Worm (Caenorhabditis elegans) whole organism, young adult: ENCODE data around the gene F31E8.4.

Experiments
- B0336.3 ChIP-seq: fragments of 200-800 bp; sonication (Bioruptor generic); IDR thresholded peaks from 2 replicates; pipeline ENCODE4 v1.3.6; 2022; ENCODE audit warnings: missing genetic modification characterization, missing compliant biosample characterization
- F23B12.7 ChIP-seq: sonication (generic microtip); optimal IDR thresholded peaks from 2 replicates; lab custom pipeline; 2017; ENCODE audit warnings: missing genetic modification characterization, mild to moderate bottlenecking, missing compliant biosample characterization, antibody characterized with exemption, moderate library complexity; ENCODE audit not compliant: insufficient read depth
- F33H1.4 ChIP-seq: fragments of 200-800 bp; sonication (Bioruptor generic); IDR thresholded peaks from 2 replicates; pipeline ENCODE4 v1.3.6; 2022; ENCODE audit warnings: missing genetic modification reagents, missing genetic modification characterization, missing compliant biosample characterization
- F39B2.1 ChIP-seq: fragments of 200-800 bp; sonication (Bioruptor generic); IDR thresholded peaks from 2 replicates; pipeline ENCODE4 v1.3.6; 2022; ENCODE audit warnings: missing genetic modification reagents, missing genetic modification characterization, missing compliant biosample characterization
- F57C9.4 ChIP-seq: sonication (generic microtip); optimal IDR thresholded peaks from 2 replicates; lab custom pipeline; 2017; ENCODE audit warnings: mild to moderate bottlenecking, missing genetic modification characterization, missing compliant biosample characterization
- K11D2.4 ChIP-seq: fragments of 200-800 bp; sonication (Bioruptor generic); IDR thresholded peaks from 2 replicates; pipeline ENCODE4 v1.3.6; 2022; ENCODE audit warnings: missing genetic modification reagents, missing genetic modification characterization, missing compliant biosample characterization
- T07F8.4 ChIP-seq: sonication (generic microtip); optimal IDR thresholded peaks from 2 replicates; lab custom pipeline; 2016; ENCODE audit warnings: mild to moderate bottlenecking, missing genetic modification characterization, moderate library complexity, missing compliant biosample characterization
- Y53F4B.3 ChIP-seq: fragments of 200-800 bp; sonication (Bioruptor generic); IDR thresholded peaks from 2 replicates; pipeline ENCODE4 v1.3.6; 2022; ENCODE audit warnings: missing genetic modification reagents, missing genetic modification characterization, missing compliant biosample characterization
- Y53G8AR.9 ChIP-seq: fragments of 200-800 bp; sonication (Bioruptor generic); conservative IDR thresholded peaks from 2 replicates; pipeline ENCODE4 v1.3.6; 2022; ENCODE audit warnings: missing genetic modification reagents, missing genetic modification characterization, missing compliant biosample characterization
- Y95B8A.8 ChIP-seq: fragments of 200-800 bp; sonication (Bioruptor generic); IDR thresholded peaks from 2 replicates; pipeline ENCODE4 v1.3.6; 2022; ENCODE audit warnings: missing genetic modification reagents, missing genetic modification characterization, missing compliant biosample characterization
- ama-1 ChIP-seq, 3 experiments: fragments of 150-350 bp in 1 of 3; sonication (generic microtip) in 2 of 3; optimal IDR thresholded peaks; 2 replicates each; lab custom pipeline; 2014 to 2018; ENCODE audit warnings: missing biosample characterization in 2 of 3, missing genetic modification characterization in 2 of 3, missing genetic modification reagents in 2 of 3
- atf-7 ChIP-seq: sonication (generic microtip); optimal IDR thresholded peaks from 2 replicates; lab custom pipeline; 2017; ENCODE audit warnings: mild to moderate bottlenecking, missing genetic modification characterization, missing compliant biosample characterization
- attf-5 ChIP-seq: fragments of 200-800 bp; sonication (Bioruptor generic); optimal IDR thresholded peaks from 2 replicates; lab custom pipeline; 2018; ENCODE audit warnings: mild to moderate bottlenecking, missing genetic modification characterization, missing compliant biosample characterization
- attf-6 ChIP-seq: fragments of 200-800 bp; sonication (Bioruptor generic); IDR thresholded peaks from 2 replicates; pipeline ENCODE4 v1.3.6; 2022; ENCODE audit warnings: missing genetic modification reagents, missing genetic modification characterization, missing compliant biosample characterization
- bed-2 ChIP-seq: fragments of 200-800 bp; sonication (Bioruptor generic); IDR thresholded peaks from 2 replicates; pipeline ENCODE4 v1.3.6; 2022; ENCODE audit warnings: missing genetic modification reagents, missing genetic modification characterization, missing compliant biosample characterization
- cebp-1 ChIP-seq, 2 experiments: fragments of 200-800 bp in 1 of 2; sonication (Bioruptor generic) in 1 of 2; sonication (generic microtip) in 1 of 2; IDR thresholded peaks in 1 of 2; optimal IDR thresholded peaks in 1 of 2; 2 replicates each; pipeline versions ENCODE4 v1.3.6 to Lab custom; 2017 to 2022; ENCODE audit warnings: missing compliant biosample characterization in 2 of 2, missing genetic modification characterization in 2 of 2, mild to moderate bottlenecking in 1 of 2, missing genetic modification reagents in 1 of 2, moderate library complexity in 1 of 2
- die-1 ChIP-seq: sonication (generic microtip); optimal IDR thresholded peaks from 2 replicates; lab custom pipeline; 2016; ENCODE audit warnings: missing genotype, mild to moderate bottlenecking, missing genetic modification characterization, missing compliant biosample characterization
- dox-1 ChIP-seq: fragments of 200-800 bp; sonication (Bioruptor generic); IDR thresholded peaks from 2 replicates; pipeline ENCODE4 v1.3.6; 2022; ENCODE audit warnings: missing genetic modification reagents, missing genetic modification characterization, missing compliant biosample characterization
- dpl-1 ChIP-seq: fragments of 150-350 bp; optimal IDR thresholded peaks from 2 replicates; lab custom pipeline; 2014; ENCODE audit warnings: missing biosample characterization, missing genetic modification reagents, missing genetic modification characterization
- egrh-3 ChIP-seq: fragments of 200-800 bp; sonication (Bioruptor generic); IDR thresholded peaks from 2 replicates; pipeline ENCODE4 v1.3.6; 2022; ENCODE audit warnings: missing genetic modification reagents, missing genetic modification characterization, missing compliant biosample characterization
- lin-40 ChIP-seq: sonication (generic microtip); optimal IDR thresholded peaks from 2 replicates; lab custom pipeline; 2016; ENCODE audit warnings: missing genetic modification characterization, mild to moderate bottlenecking, missing compliant biosample characterization, missing genotype, missing genetic modification reagents
- madf-10 ChIP-seq: sonication (generic microtip); optimal IDR thresholded peaks from 2 replicates; lab custom pipeline; 2016; ENCODE audit warnings: mild to moderate bottlenecking, missing genetic modification characterization, missing compliant biosample characterization
- madf-6 ChIP-seq: fragments of 200-800 bp; sonication (Bioruptor generic); IDR thresholded peaks from 2 replicates; pipeline ENCODE4 v1.3.6; 2022; ENCODE audit warnings: missing genetic modification reagents, missing genetic modification characterization, missing compliant biosample characterization
- mel-28 ChIP-seq: sonication (generic microtip); optimal IDR thresholded peaks from 2 replicates; lab custom pipeline; 2016; ENCODE audit warnings: borderline replicate concordance, mild to moderate bottlenecking, missing genetic modification characterization, missing compliant biosample characterization
- mxl-1 ChIP-seq: sonication (generic microtip); optimal IDR thresholded peaks from 2 replicates; lab custom pipeline; 2016; ENCODE audit warnings: missing genetic modification characterization, missing compliant biosample characterization
- nfyb-1 ChIP-seq: fragments of 200-800 bp; sonication (Bioruptor generic); IDR thresholded peaks from 2 replicates; pipeline ENCODE4 v1.3.6; 2022; ENCODE audit warnings: missing genetic modification reagents, missing genetic modification characterization, missing compliant biosample characterization
- nhr-80 ChIP-seq: sonication (generic microtip); optimal IDR thresholded peaks from 2 replicates; lab custom pipeline; 2016; ENCODE audit warnings: missing genetic modification characterization, missing compliant biosample characterization
- pbrm-1 ChIP-seq: fragments of 200-800 bp; sonication (Bioruptor generic); IDR thresholded peaks from 2 replicates; pipeline ENCODE4 v1.3.6; 2022; ENCODE audit warnings: missing genetic modification reagents, missing genetic modification characterization, missing compliant biosample characterization
- rpc-1 ChIP-seq, 2 experiments: fragments of 150-350 bp in 1 of 2; sonication (generic microtip) in 1 of 2; optimal IDR thresholded peaks; 2 replicates each; lab custom pipeline; 2014 to 2018; ENCODE audit warnings: missing biosample characterization in 1 of 2, missing genetic modification characterization in 1 of 2, missing genetic modification reagents in 1 of 2, missing genotype in 1 of 2
- sdz-38 ChIP-seq: sonication (generic microtip); optimal IDR thresholded peaks from 2 replicates; lab custom pipeline; 2016; ENCODE audit warnings: missing genotype, missing genetic modification characterization, missing compliant biosample characterization
- snpc-1.1 ChIP-seq: sonication (generic microtip); optimal IDR thresholded peaks from 2 replicates; lab custom pipeline; 2017; ENCODE audit warnings: missing genetic modification characterization, mild to moderate bottlenecking, missing compliant biosample characterization, antibody characterized with exemption, moderate library complexity, missing genotype, missing genetic modification reagents; ENCODE audit not compliant: insufficient read depth
- snpc-1.3 ChIP-seq: sonication (generic microtip); optimal IDR thresholded peaks from 2 replicates; lab custom pipeline; 2017; ENCODE audit warnings: missing genetic modification characterization, mild to moderate bottlenecking, missing compliant biosample characterization, antibody characterized with exemption, moderate library complexity, missing genotype, missing genetic modification reagents; ENCODE audit not compliant: insufficient read depth
- snpc-4 ChIP-seq, 5 experiments: fragments of 150-350 bp in 1 of 5; sonication (generic microtip) in 4 of 5; optimal IDR thresholded peaks; 2 replicates each; lab custom pipeline; 2014 to 2018; ENCODE audit warnings: missing genetic modification characterization in 5 of 5, missing biosample characterization in 3 of 5, antibody characterized with exemption in 2 of 5, mild to moderate bottlenecking in 2 of 5, missing compliant biosample characterization in 2 of 5, missing genotype in 2 of 5, moderate library complexity in 2 of 5, missing genetic modification reagents in 1 of 5
- somi-1 ChIP-seq: fragments of 200-800 bp; sonication (Bioruptor generic); optimal IDR thresholded peaks from 2 replicates; lab custom pipeline; 2018; ENCODE audit warnings: mild to moderate bottlenecking, missing genetic modification characterization, missing compliant biosample characterization
- sptf-2 ChIP-seq: fragments of 200-800 bp; sonication (Bioruptor generic); optimal IDR thresholded peaks from 2 replicates; lab custom pipeline; 2018; ENCODE audit warnings: mild to moderate bottlenecking, missing genetic modification characterization, missing compliant biosample characterization
- tbx-9 ChIP-seq: sonication (generic microtip); optimal IDR thresholded peaks from 2 replicates; lab custom pipeline; 2016; ENCODE audit warnings: borderline replicate concordance, missing genetic modification characterization, inconsistent platforms, missing compliant biosample characterization
- zfh-2 ChIP-seq: fragments of 200-800 bp; sonication (Bioruptor generic); conservative IDR thresholded peaks from 2 replicates; pipeline ENCODE4 v1.3.6; 2022; ENCODE audit warnings: missing genetic modification reagents, missing genetic modification characterization, missing compliant biosample characterization
- ztf-25 ChIP-seq: fragments of 200-800 bp; sonication (Bioruptor generic); IDR thresholded peaks from 2 replicates; pipeline ENCODE4 v1.3.6; 2022; ENCODE audit warnings: missing genetic modification reagents, missing genetic modification characterization, missing compliant biosample characterization
- ztf-26 ChIP-seq: sonication (generic microtip); optimal IDR thresholded peaks from 2 replicates; lab custom pipeline; 2017; ENCODE audit warnings: missing genetic modification characterization, missing compliant biosample characterization

The F31E8.4 gene

DNA sequence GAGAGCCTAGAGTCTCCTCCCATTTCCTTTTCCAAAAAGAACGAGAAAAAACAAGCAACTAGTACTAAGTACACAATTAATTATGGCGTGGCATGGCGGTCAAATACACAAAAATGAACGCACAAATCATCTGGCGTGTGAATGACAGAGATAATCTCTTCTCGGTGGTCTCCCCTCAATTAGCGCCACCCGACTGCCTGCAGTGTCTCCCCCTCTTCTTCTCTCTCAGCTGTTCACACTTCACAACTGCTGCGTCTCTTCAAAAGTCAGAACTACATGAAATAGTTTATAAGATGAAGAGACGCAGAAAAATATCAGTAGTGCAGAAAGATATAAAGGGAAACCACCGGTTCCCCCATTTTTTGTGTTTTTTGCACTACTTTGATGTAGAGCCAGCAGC, 27.4 kb upstream of the F31E8.4 start (continued):
- TF ChIP-seq ztf-26 (tag; lab: Kevin White, UChicago) = no peak
- TF ChIP-seq Y53G8AR.9 (GFP tag; lab: Robert Waterston, UW) = no peak
- TF ChIP-seq F23B12.7 (tag; lab: Kevin White, UChicago) = no peak
- TF ChIP-seq K11D2.4 = no peak
- TF ChIP-seq F57C9.4 (tag; lab: Kevin White, UChicago) = no peak
- TF ChIP-seq mxl-1 (tag; lab: Kevin White, UChicago) = no peak
- no peak for TF ChIP-seq die-1 (tag; lab: Kevin White, UChicago)
- TF ChIP-seq attf-5 (GFP tag; lab: Kevin White, UChicago) = no peak
- no peak for TF ChIP-seq Y53F4B.3
- no peak for TF ChIP-seq snpc-4 (GFP tag; optimal IDR thresholded peaks at IDR 0.05; lab: Kevin White, UChicago)
- peak in 1 of 4 experiments; percentile 41 for TF ChIP-seq snpc-4 (tag; optimal IDR thresholded peaks at IDR 0.05; lab: Kevin White, UChicago)
- TF ChIP-seq F33H1.4 (GFP tag; lab: Robert Waterston, UW) = no peak
- no peak for TF ChIP-seq cebp-1 (GFP tag; IDR thresholded peaks at IDR 0.05; lab: Robert Waterston, UW)
- peak; percentile 27 for TF ChIP-seq cebp-1 (tag; optimal IDR thresholded peaks at IDR 0.05; lab: Kevin White, UChicago)
- TF ChIP-seq mel-28 = no peak
- TF ChIP-seq pbrm-1 = no peak
- no peak for TF ChIP-seq Y95B8A.8
- TF ChIP-seq rpc-1 (optimal IDR thresholded peaks at IDR 0.05; lab: Kevin White, UChicago) = no peak
- no peak for TF ChIP-seq rpc-1 (tag; optimal IDR thresholded peaks at IDR 0.05; lab: Kevin White, UChicago)

DNA sequence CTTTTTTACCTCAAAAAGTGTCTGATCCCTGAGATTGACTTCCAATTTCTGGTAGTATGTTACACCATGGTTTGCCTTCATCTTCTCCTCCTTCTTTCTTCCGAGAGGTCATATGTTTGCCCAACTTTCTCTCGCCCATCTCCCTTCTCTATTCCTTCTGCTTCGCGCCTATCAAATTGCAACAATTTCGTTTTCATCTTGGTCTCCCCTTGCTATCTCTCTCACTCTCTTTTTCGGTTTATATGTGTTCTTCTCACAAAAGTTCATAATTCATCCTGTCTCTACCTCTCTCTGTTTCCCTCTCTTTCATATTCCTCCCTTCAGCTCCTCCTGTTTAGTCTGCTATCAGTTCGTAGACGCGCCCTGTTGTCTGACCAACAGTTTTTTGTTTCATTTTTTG, 26.8 kb upstream of the F31E8.4 start:
- TF ChIP-seq cebp-1 (GFP tag; IDR thresholded peaks at IDR 0.05; lab: Robert Waterston, UW) = no peak
- peak; percentile 46 for TF ChIP-seq cebp-1 (tag; optimal IDR thresholded peaks at IDR 0.05; lab: Kevin White, UChicago)
- no peak for TF ChIP-seq sdz-38 (tag; lab: Kevin White, UChicago)
- TF ChIP-seq snpc-1.1 (tag; lab: Kevin White, UChicago) = no peak
- TF ChIP-seq zfh-2 (GFP tag; lab: Robert Waterston, UW) = peak; percentile 31; the same call in 1 of the 2 replicates
- peak; percentile 76 for TF ChIP-seq nhr-80 (tag; lab: Kevin White, UChicago)
- TF ChIP-seq dox-1 (GFP tag; lab: Robert Waterston, UW) = peak; percentile 59
- 0 out of 2 replicates have a peak, but pooled peaks have one; percentile 48 for TF ChIP-seq nfyb-1 (GFP tag; lab: Robert Waterston, UW)

DNA sequence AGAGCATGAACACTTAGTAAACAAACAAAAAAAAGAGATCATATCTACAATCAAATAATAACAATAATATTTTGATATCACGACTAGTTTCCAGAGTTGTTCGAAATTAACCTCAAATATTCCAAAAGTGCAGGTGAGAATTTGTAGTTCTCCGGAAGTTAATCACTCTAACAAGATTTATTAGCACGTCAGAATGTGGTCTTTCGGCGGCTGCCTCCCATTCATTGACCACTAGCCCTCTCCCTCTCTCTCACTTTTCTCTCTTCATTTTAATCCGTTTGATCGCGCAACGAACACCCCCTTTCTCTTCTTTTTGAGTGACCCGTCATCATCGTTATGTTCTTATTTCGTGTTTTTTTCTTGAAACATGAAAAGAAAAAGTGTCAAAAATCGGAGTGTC, 25.8 kb upstream of the F31E8.4 start:
- TF ChIP-seq dox-1 (GFP tag; lab: Robert Waterston, UW) (no peak), die-1 (tag; lab: Kevin White, UChicago) (peak; percentile 9), tbx-9 (no peak), sptf-2 (GFP tag; lab: Kevin White, UChicago) (no peak), egrh-3 (no peak), madf-6 (GFP tag; lab: Robert Waterston, UW) (no peak), B0336.3 (GFP tag; lab: Robert Waterston, UW) (no peak), nhr-80 (tag; lab: Kevin White, UChicago) (peak; percentile 52)

DNA sequence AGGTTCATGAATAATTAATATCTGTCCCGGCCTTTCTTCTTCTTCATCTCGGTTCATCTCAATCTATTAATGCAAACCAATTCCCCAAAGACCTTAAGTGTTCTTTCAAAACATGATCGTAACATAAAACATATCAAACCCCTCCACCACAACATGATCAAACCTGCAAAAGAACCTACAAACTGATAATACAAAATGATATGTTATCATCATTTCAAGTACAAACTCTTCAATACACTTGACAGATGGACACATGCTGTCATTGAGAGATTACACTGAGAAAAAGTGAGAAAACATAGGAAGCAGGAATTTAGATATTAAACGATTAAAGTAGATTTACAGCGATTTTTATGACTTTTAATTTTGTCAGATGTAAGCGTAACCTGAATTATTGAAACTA, 24.6 kb upstream of the F31E8.4 start:
- TF ChIP-seq nhr-80 (tag; lab: Kevin White, UChicago) = peak; percentile 74
- no peak for TF ChIP-seq T07F8.4 (tag; lab: Kevin White, UChicago)
- no peak for TF ChIP-seq madf-10
- TF ChIP-seq pbrm-1 = no peak

DNA sequence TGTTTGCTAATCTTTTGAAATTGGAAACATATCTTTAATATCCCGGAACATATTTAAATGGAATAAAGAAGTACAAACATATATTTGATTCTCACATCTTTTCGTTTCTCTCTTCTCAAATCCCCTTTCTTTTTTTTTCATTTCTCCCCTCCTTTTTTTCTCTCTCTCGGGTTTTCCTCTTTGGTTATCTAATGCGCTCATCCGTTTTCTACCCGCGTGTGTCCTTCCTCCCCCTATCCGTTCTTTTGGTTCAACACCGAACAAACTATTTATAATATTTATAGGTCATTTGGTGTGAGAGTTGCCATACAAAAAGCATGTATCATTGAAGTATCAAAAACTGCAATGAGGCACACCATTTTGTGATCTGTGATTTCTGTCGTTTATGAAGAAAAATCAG, 24.0 kb upstream of the F31E8.4 start:
- TF ChIP-seq lin-40 (tag; lab: Kevin White, UChicago) (peak; percentile 9), bed-2 (GFP tag; lab: Robert Waterston, UW) (no peak), atf-7 (tag; lab: Kevin White, UChicago) (no peak), snpc-1.3 (no peak), dpl-1 (GFP tag; lab: Kevin White, UChicago) (no peak), F39B2.1 (GFP tag; lab: Robert Waterston, UW) (no peak), ztf-25 (GFP tag; lab: Robert Waterston, UW) (no peak), somi-1 (GFP tag; lab: Kevin White, UChicago) (peak; percentile 35), attf-6 (GFP tag; lab: Robert Waterston, UW) (no peak), ama-1 (optimal IDR thresholded peaks at IDR 0.05; lab: Kevin White, UChicago) (no peak), ama-1 (GFP tag; optimal IDR thresholded peaks at IDR 0.05; lab: Kevin White, UChicago) (no peak), nhr-80 (tag; lab: Kevin White, UChicago) (no peak)
